Fruit fly (Drosophila melanogaster) whole organism, adult: ENCODE measurements around the gene mRpL30.

ENCODE experiments used
- CG1620 ChIP-seq: fragments of 200-800 bp; sonication (Bioruptor generic); optimal IDR thresholded peaks from 2 replicates; lab custom pipeline; 2016; ENCODE audit warnings: missing biosample characterization, missing genetic modification characterization
- CG33017 ChIP-seq: fragments of 200-800 bp; sonication (Bioruptor generic); optimal IDR thresholded peaks from 2 replicates; lab custom pipeline; 2018; ENCODE audit warnings: missing biosample characterization, mild to moderate bottlenecking, missing genetic modification characterization, moderate library complexity
- CG7045 ChIP-seq: fragments of 200-800 bp; sonication (Bioruptor generic); optimal IDR thresholded peaks from 2 replicates; lab custom pipeline; 2017; ENCODE audit warnings: missing biosample characterization, mild to moderate bottlenecking, missing genetic modification characterization
- CG7101 ChIP-seq: fragments of 200-800 bp; sonication (Bioruptor generic); optimal IDR thresholded peaks from 2 replicates; lab custom pipeline; 2018; ENCODE audit warnings: missing biosample characterization, mild to moderate bottlenecking, missing genetic modification characterization, moderate library complexity
- Crg-1 ChIP-seq: fragments of 200-800 bp; sonication (Bioruptor generic); optimal IDR thresholded peaks from 2 replicates; lab custom pipeline; 2016; ENCODE audit warnings: missing biosample characterization, missing genetic modification characterization
- Hr96 ChIP-seq: fragments of 200-800 bp; sonication (Bioruptor generic); optimal IDR thresholded peaks from 2 replicates; lab custom pipeline; 2016; ENCODE audit warnings: missing biosample characterization, missing genetic modification characterization
- Mnt ChIP-seq: fragments of 200-800 bp; sonication (Bioruptor generic); optimal IDR thresholded peaks from 2 replicates; lab custom pipeline; 2016; ENCODE audit warnings: missing biosample characterization, mild to moderate bottlenecking, missing genetic modification characterization
- cic ChIP-seq: fragments of 200-800 bp; sonication (Bioruptor generic); optimal IDR thresholded peaks from 2 replicates; lab custom pipeline; 2017; ENCODE audit warnings: missing biosample characterization, mild to moderate bottlenecking, missing genetic modification characterization, moderate library complexity
- cnc ChIP-seq, 2 experiments: fragments of >200 bp; optimal IDR thresholded peaks; 2 replicates each; lab custom pipeline; 2017
- kay ChIP-seq: fragments of 200-800 bp; sonication (Bioruptor generic); peaks from one replicate; lab custom pipeline; 2016; ENCODE audit warnings: missing biosample characterization, missing genetic modification characterization, borderline replicate concordance
- ovo ChIP-seq: fragments of 200-800 bp; sonication (Bioruptor generic); optimal IDR thresholded peaks from 2 replicates; lab custom pipeline; 2016; ENCODE audit warnings: missing biosample characterization, missing genetic modification characterization
- tj ChIP-seq: fragments of 200-800 bp; sonication (Bioruptor generic); optimal IDR thresholded peaks from 3 replicates; lab custom pipeline; 2017; ENCODE audit warnings: missing biosample characterization, mild to moderate bottlenecking, missing genetic modification characterization, moderate library complexity
- toe ChIP-seq: fragments of 200-800 bp; sonication (Bioruptor generic); optimal IDR thresholded peaks from 2 replicates; lab custom pipeline; 2016; ENCODE audit warnings: missing biosample characterization, missing genetic modification characterization

- TF ChIP-seq CG1620 (GFP tag; lab: Kevin White, UChicago) (peak; percentile 87), Hr96 (GFP tag; lab: Kevin White, UChicago) (peak; percentile 96), CG7045 (GFP tag; lab: Kevin White, UChicago) (peak; percentile 91), CG7101 (tag; lab: Kevin White, UChicago) (peak; percentile 92), tj (GFP tag; lab: Kevin White, UChicago) (peak; percentile 77), CG33017 (peak; percentile 83), cic (peak; percentile 19), Mnt (peak; percentile 89), ovo (GFP tag; lab: Kevin White, UChicago) (peak; percentile 86), Crg-1 (peak; percentile 78), kay (GFP tag; lab: Kevin White, UChicago) (peak; percentile 60), toe (peak; percentile 79), cnc (optimal IDR thresholded peaks at IDR 0.05; lab: Kevin White, UChicago) (no peak)
These were observed 19.1 kb downstream of the mRpL30 start, which contains the start of gene CG3009 for dm6 chrX:4666650-4667360.
